Fruit fly (Drosophila melanogaster): ENCODE data around the gene CG14907.

Gene CG14907

dm6 chr3R:16650950-16651349, 1.2 kb downstream of the CG14907 start, which contains the start of gene Mettl4 (continued):
- no peak for TF ChIP-seq run (tag; optimal IDR thresholded peaks at IDR 0.05)
- TF ChIP-seq CG3407 (GFP tag; optimal IDR thresholded peaks at IDR 0.05) = no peak
- peak; percentile 82 for TF ChIP-seq CG13287 (GFP tag; IDR thresholded peaks at IDR 0.05; ENCODE audit: partially characterized antibody)
- no peak for TF ChIP-seq row (GFP tag; IDR thresholded peaks at IDR 0.05)
- no peak for TF ChIP-seq Nf-YB (GFP tag; optimal IDR thresholded peaks at IDR 0.05)
- no peak for TF ChIP-seq CG7987 (GFP tag; optimal IDR thresholded peaks at IDR 0.05)
- no peak for TF ChIP-seq Fer3 (tag; optimal IDR thresholded peaks at IDR 0.05)
- TF ChIP-seq stc (GFP tag; IDR thresholded peaks at IDR 0.05) = no peak
- TF ChIP-seq CG17359 (tag; optimal IDR thresholded peaks at IDR 0.05) = no peak
- TF ChIP-seq usp (GFP tag; optimal IDR thresholded peaks at IDR 0.05) = no peak
- TF ChIP-seq CG13296 (GFP tag; optimal IDR thresholded peaks at IDR 0.05) = no peak
- TF ChIP-seq bbx (GFP tag; IDR thresholded peaks at IDR 0.05; ENCODE audit: partially characterized antibody) = peak; percentile 70
- no peak for TF ChIP-seq CG9215 (GFP tag; IDR thresholded peaks at IDR 0.05)
- no peak for TF ChIP-seq gce (GFP tag; IDR thresholded peaks at IDR 0.05)
- peak; percentile 67; the same call in 1 of the 2 replicates for TF ChIP-seq amos (GFP tag; IDR thresholded peaks at IDR 0.05; ENCODE audit: partially characterized antibody)
- TF ChIP-seq pnt (GFP tag; optimal IDR thresholded peaks at IDR 0.05) = no peak
- TF ChIP-seq NK7.1 (GFP tag; optimal IDR thresholded peaks at IDR 0.05) = no peak
- no peak for TF ChIP-seq kay (GFP tag; optimal IDR thresholded peaks at IDR 0.05)
- TF ChIP-seq GATAe (GFP tag; conservative IDR thresholded peaks at IDR 0.05) = no peak
- TF ChIP-seq Doc3 (GFP tag; IDR thresholded peaks at IDR 0.05; ENCODE audit: partially characterized antibody) = peak; percentile 63; the same call in 2 of the 3 replicates
- TF ChIP-seq Sry-δ (GFP tag; optimal IDR thresholded peaks at IDR 0.05) = peak; percentile 62
- no peak for TF ChIP-seq sisA (GFP tag; IDR thresholded peaks at IDR 0.05)
- TF ChIP-seq CG4424 (GFP tag; optimal IDR thresholded peaks at IDR 0.05) = no peak
- TF ChIP-seq CG9817 (tag; optimal IDR thresholded peaks at IDR 0.05) = no peak
- TF ChIP-seq CG14667 (GFP tag; IDR thresholded peaks at IDR 0.05) = no peak
- no peak for TF ChIP-seq Chrac-16 (GFP tag; optimal IDR thresholded peaks at IDR 0.05)
- no peak for TF ChIP-seq dmrt11E (tag; optimal IDR thresholded peaks at IDR 0.05)
- TF ChIP-seq CG12391 (tag; optimal IDR thresholded peaks at IDR 0.05) = no peak
- no peak for TF ChIP-seq Xrp1 (GFP tag; IDR thresholded peaks at IDR 0.05)
- TF ChIP-seq CG2129 (GFP tag; IDR thresholded peaks at IDR 0.05; ENCODE audit: partially characterized antibody) = 0 out of 2 replicates have a peak, but pooled peaks have one; percentile 24
- TF ChIP-seq Myb (GFP tag; optimal IDR thresholded peaks at IDR 0.05) = peak; percentile 24
- TF ChIP-seq CG7963 (GFP tag; IDR thresholded peaks at IDR 0.05; ENCODE audit: partially characterized antibody) = peak; percentile 63; the same call in 2 of the 3 replicates
- TF ChIP-seq Optix (GFP tag; IDR thresholded peaks at IDR 0.05) = no peak
- 0 out of 2 replicates have a peak, but pooled peaks have one; percentile 9 for TF ChIP-seq inv (GFP tag; IDR thresholded peaks at IDR 0.05; ENCODE audit: partially characterized antibody)
- TF ChIP-seq al (GFP tag; IDR thresholded peaks at IDR 0.05) = no peak
- TF ChIP-seq nerfin-1 (tag; optimal IDR thresholded peaks at IDR 0.05) = no peak
- TF ChIP-seq CG10565 (GFP tag; optimal IDR thresholded peaks at IDR 0.05) = no peak
- TF ChIP-seq Oli (tag; optimal IDR thresholded peaks at IDR 0.05) = no peak
- peak; percentile 83 for TF ChIP-seq Dref (GFP tag; IDR thresholded peaks at IDR 0.05)
- TF ChIP-seq CG16813 (GFP tag; IDR thresholded peaks at IDR 0.05; ENCODE audit: partially characterized antibody) = peak; percentile 62
- TF ChIP-seq D19B (GFP tag; optimal IDR thresholded peaks at IDR 0.05) = no peak
- no peak for TF ChIP-seq sima (GFP tag; optimal IDR thresholded peaks at IDR 0.05)
- no peak for TF ChIP-seq fd96Cb (tag; optimal IDR thresholded peaks at IDR 0.05)
- peak; percentile 77 for TF ChIP-seq CG34224 (GFP tag; IDR thresholded peaks at IDR 0.05; ENCODE audit: partially characterized antibody)
- no peak for TF ChIP-seq Fer2 (tag; optimal IDR thresholded peaks at IDR 0.05)
- peak; percentile 65 for TF ChIP-seq unc-4 (GFP tag; IDR thresholded peaks at IDR 0.05; ENCODE audit: partially characterized antibody)
- TF ChIP-seq CG15479 (GFP tag; optimal IDR thresholded peaks at IDR 0.05) = no peak
- peak; percentile 28; the same call in 1 of the 2 replicates for TF ChIP-seq nerfin-2 (GFP tag; IDR thresholded peaks at IDR 0.05; ENCODE audit: partially characterized antibody)
- TF ChIP-seq CG2678 (tag; optimal IDR thresholded peaks at IDR 0.05) = no peak
- TF ChIP-seq croc (GFP tag; conservative IDR thresholded peaks at IDR 0.05) = no peak

All from whole organism, embryonic.